Worm (Caenorhabditis elegans) whole organism, young adult: ENCODE results near the gene C36B7.4.

Experiments used
- Y53F4B.3 ChIP-seq: fragments of 200-800 bp; sonication (Bioruptor generic); IDR thresholded peaks from 2 replicates; pipeline ENCODE4 v1.3.6; 2022; ENCODE audit warnings: missing genetic modification reagents, missing genetic modification characterization, missing compliant biosample characterization
- cebp-1 ChIP-seq, 2 experiments: fragments of 200-800 bp in 1 of 2; sonication (Bioruptor generic) in 1 of 2; sonication (generic microtip) in 1 of 2; IDR thresholded peaks in 1 of 2; optimal IDR thresholded peaks in 1 of 2; 2 replicates each; pipeline versions ENCODE4 v1.3.6 to Lab custom; 2017 to 2022; ENCODE audit warnings: missing compliant biosample characterization in 2 of 2, missing genetic modification characterization in 2 of 2, mild to moderate bottlenecking in 1 of 2, missing genetic modification reagents in 1 of 2, moderate library complexity in 1 of 2
- dox-1 ChIP-seq: fragments of 200-800 bp; sonication (Bioruptor generic); IDR thresholded peaks from 2 replicates; pipeline ENCODE4 v1.3.6; 2022; ENCODE audit warnings: missing genetic modification reagents, missing genetic modification characterization, missing compliant biosample characterization
- ets-4 ChIP-seq: fragments of 200-800 bp; sonication (Bioruptor generic); optimal IDR thresholded peaks from 2 replicates; lab custom pipeline; 2018; ENCODE audit warnings: mild to moderate bottlenecking, missing genetic modification characterization, missing compliant biosample characterization
- lsy-27 ChIP-seq: sonication (generic microtip); optimal IDR thresholded peaks from 2 replicates; lab custom pipeline; 2017; ENCODE audit warnings: missing genetic modification characterization, mild to moderate bottlenecking, missing compliant biosample characterization, antibody characterized with exemption, missing genotype, borderline replicate concordance; ENCODE audit not compliant: insufficient read depth
- pha-4 ChIP-seq: fragments of 150-350 bp; sonication (generic microtip); optimal IDR thresholded peaks from 2 replicates; lab custom pipeline; 2014; ENCODE audit warnings: missing biosample characterization, missing genetic modification reagents, missing genetic modification characterization
- snpc-3.4 ChIP-seq: sonication (generic microtip); optimal IDR thresholded peaks from 2 replicates; lab custom pipeline; 2017; ENCODE audit warnings: missing genetic modification characterization, mild to moderate bottlenecking, missing compliant biosample characterization, antibody characterized with exemption, moderate library complexity, missing genotype, missing genetic modification reagents
- unc-62 ChIP-seq: fragments of 150-350 bp; optimal IDR thresholded peaks from 2 replicates; lab custom pipeline; 2014; ENCODE audit warnings: missing biosample characterization, missing genetic modification reagents, missing genetic modification characterization

DNA sequence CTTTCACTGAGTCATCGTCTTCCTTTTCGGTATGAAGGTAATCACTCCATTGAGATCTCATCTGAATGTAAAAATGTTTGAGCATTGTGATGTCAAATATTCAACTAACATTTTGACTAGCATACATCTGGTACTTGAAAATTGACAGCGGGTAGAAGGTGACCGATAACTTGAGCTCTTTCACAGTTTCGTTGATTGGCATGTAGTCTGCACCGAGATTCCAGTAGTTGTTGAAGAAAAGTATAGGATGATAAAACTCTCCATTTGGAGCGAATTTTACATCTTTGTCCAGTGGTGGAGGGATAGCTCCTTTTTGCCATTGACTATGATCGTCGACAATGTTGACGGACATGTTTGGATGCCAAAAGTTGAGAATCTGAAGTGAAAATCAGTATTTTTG is 13.2 kb upstream of the C36B7.4 start:
- no peak for TF ChIP-seq lsy-27
- TF ChIP-seq pha-4 (tag; lab: Kevin White, UChicago), result no peak
- no peak for TF ChIP-seq ets-4
- TF ChIP-seq cebp-1 (GFP tag; IDR thresholded peaks at IDR 0.05; lab: Robert Waterston, UW), result no peak
- no peak for TF ChIP-seq cebp-1 (tag; optimal IDR thresholded peaks at IDR 0.05; lab: Kevin White, UChicago)
- no peak for TF ChIP-seq Y53F4B.3 (GFP tag; lab: Robert Waterston, UW)
- TF ChIP-seq unc-62 (GFP tag; lab: Kevin White, UChicago), result no peak
- no peak for TF ChIP-seq dox-1 (GFP tag; lab: Robert Waterston, UW)
- TF ChIP-seq snpc-3.4 (tag; lab: Kevin White, UChicago), result no peak
